Worm (Caenorhabditis elegans) whole organism, L4/young adult: Measurements from ENCODE around the gene C17H12.10.

Source experiments
- W03F9.2 ChIP-seq: fragments of 150-350 bp; optimal IDR thresholded peaks from 2 replicates; lab custom pipeline; 2014; ENCODE audit warnings: missing biosample characterization, missing genetic modification characterization
- him-1 ChIP-seq: sonication (generic microtip); optimal IDR thresholded peaks from 2 replicates; lab custom pipeline; 2016; ENCODE audit warnings: missing genotype, missing genetic modification reagents, missing genetic modification characterization, missing compliant biosample characterization

ce11 chrIV:6790438-6791124 is 16.0 kb upstream of the C17H12.10 start, which contains the start of the genes C17H12.2 and vha-8:
- TF ChIP-seq W03F9.2 (peak; percentile 92), him-1 (tag; lab: Kevin White, UChicago) (peak; percentile 86)
